Fruit fly (Drosophila melanogaster) whole organism, embryonic: Measurements from ENCODE around the gene Sems.

Experiments
- Ada2b ChIP-seq: fragments of 200-800 bp; sonication (Bioruptor generic); IDR thresholded peaks from 2 replicates; pipeline ENCODE4 v1.3.6; 2022; ENCODE audit warnings: missing biosample characterization, missing genetic modification characterization
- Atf-2 ChIP-seq: fragments of 200-800 bp; sonication (Bioruptor generic); optimal IDR thresholded peaks from 2 replicates; lab custom pipeline; 2016; ENCODE audit warnings: missing biosample characterization, missing genetic modification characterization
- Atf3 ChIP-seq: fragments of 200-800 bp; sonication (Bioruptor generic); optimal IDR thresholded peaks from 3 replicates; lab custom pipeline; 2016; ENCODE audit warnings: missing biosample characterization, missing genetic modification characterization
- CG11456 ChIP-seq: fragments of 200-800 bp; sonication (Bioruptor generic); IDR thresholded peaks from 3 replicates; pipeline ENCODE4 v1.3.6; 2022; ENCODE audit warnings: missing biosample characterization, missing genetic modification characterization
- CG12104 ChIP-seq: fragments of 200-800 bp; sonication (Bioruptor generic); optimal IDR thresholded peaks from 3 replicates; lab custom pipeline; 2016; ENCODE audit warnings: missing biosample characterization, missing genetic modification characterization
- CG12769 ChIP-seq: fragments of 200-800 bp; sonication (Bioruptor generic); optimal IDR thresholded peaks from 2 replicates; lab custom pipeline; 2019; ENCODE audit warnings: missing biosample characterization, mild to moderate bottlenecking, missing genetic modification characterization, moderate library complexity
- CG12942 ChIP-seq: fragments of 200-800 bp; sonication (Bioruptor generic); optimal IDR thresholded peaks from 3 replicates; lab custom pipeline; 2016; ENCODE audit warnings: missing biosample characterization, missing genetic modification characterization
- CG13775 ChIP-seq: fragments of 200-800 bp; sonication (Bioruptor generic); optimal IDR thresholded peaks from 3 replicates; lab custom pipeline; 2017; ENCODE audit warnings: missing biosample characterization, mild to moderate bottlenecking, missing genetic modification characterization
- CG13894 ChIP-seq: fragments of 200-800 bp; sonication (Bioruptor generic); optimal IDR thresholded peaks from 3 replicates; lab custom pipeline; 2018; ENCODE audit warnings: missing biosample characterization, mild to moderate bottlenecking, missing genetic modification characterization, moderate library complexity
- CG15269 ChIP-seq: fragments of 200-800 bp; sonication (Bioruptor generic); optimal IDR thresholded peaks from 2 replicates; lab custom pipeline; 2018; ENCODE audit warnings: missing biosample characterization, mild to moderate bottlenecking, missing genetic modification characterization, moderate library complexity
- CG15514 ChIP-seq: fragments of 200-800 bp; sonication (Bioruptor generic); optimal IDR thresholded peaks from 3 replicates; lab custom pipeline; 2017; ENCODE audit warnings: missing biosample characterization, missing genetic modification characterization, mild to moderate bottlenecking, moderate library complexity, missing genetic modification reagents
- CG1647 ChIP-seq: fragments of 200-800 bp; sonication (Bioruptor generic); optimal IDR thresholded peaks from 3 replicates; lab custom pipeline; 2016; ENCODE audit warnings: missing biosample characterization, missing genetic modification characterization
- CG2116 ChIP-seq: fragments of 200-800 bp; sonication (Bioruptor generic); optimal IDR thresholded peaks from 3 replicates; lab custom pipeline; 2018; ENCODE audit warnings: missing biosample characterization, mild to moderate bottlenecking, missing genetic modification characterization
- CG42726 ChIP-seq: fragments of 200-800 bp; sonication (Bioruptor generic); IDR thresholded peaks from 2 replicates; pipeline ENCODE4 v1.3.6; 2022; ENCODE audit warnings: missing biosample characterization, missing genetic modification characterization; ENCODE audit not compliant: partially characterized antibody
- CG4424 ChIP-seq: fragments of 200-800 bp; sonication (Bioruptor generic); optimal IDR thresholded peaks from 3 replicates; lab custom pipeline; 2016; ENCODE audit warnings: missing biosample characterization, missing genetic modification characterization
- CG4854 ChIP-seq: fragments of 200-800 bp; sonication (Bioruptor generic); optimal IDR thresholded peaks from 2 replicates; lab custom pipeline; 2016; ENCODE audit warnings: missing biosample characterization, missing genetic modification characterization, inconsistent platforms
- CG9727 ChIP-seq: fragments of 200-800 bp; sonication (Bioruptor generic); optimal IDR thresholded peaks from 3 replicates; lab custom pipeline; 2017; ENCODE audit warnings: missing biosample characterization, mild to moderate bottlenecking, missing genetic modification characterization
- CrebB ChIP-seq: fragments of 200-800 bp; sonication (Bioruptor generic); optimal IDR thresholded peaks from 3 replicates; lab custom pipeline; 2018; ENCODE audit warnings: missing biosample characterization, mild to moderate bottlenecking, missing genetic modification characterization
- Ets65A ChIP-seq: fragments of 200-800 bp; sonication (Bioruptor generic); peaks from one replicate; lab custom pipeline; 2016; ENCODE audit warnings: missing biosample characterization, missing genetic modification characterization
- Hmr ChIP-seq: fragments of 200-800 bp; sonication (Bioruptor generic); optimal IDR thresholded peaks from 3 replicates; lab custom pipeline; 2017; ENCODE audit warnings: mild to moderate bottlenecking, missing biosample characterization, missing genetic modification reagents, missing genetic modification characterization
- Hr39 ChIP-seq: fragments of >200 bp; optimal IDR thresholded peaks from 2 replicates; lab custom pipeline; 2017
- Lhr ChIP-seq: fragments of 200-800 bp; sonication (Bioruptor generic); optimal IDR thresholded peaks from 3 replicates; lab custom pipeline; 2017; ENCODE audit warnings: mild to moderate bottlenecking, missing biosample characterization, missing genetic modification reagents, missing genetic modification characterization
- Max ChIP-seq: fragments of 200-800 bp; sonication (Bioruptor generic); optimal IDR thresholded peaks from 2 replicates; lab custom pipeline; 2016; ENCODE audit warnings: missing biosample characterization, mild to moderate bottlenecking, missing genetic modification characterization
- Neu2 ChIP-seq: fragments of 200-800 bp; sonication (Bioruptor generic); optimal IDR thresholded peaks from 3 replicates; lab custom pipeline; 2016; ENCODE audit warnings: missing biosample characterization, missing genetic modification characterization, borderline replicate concordance
- Pdp1 ChIP-seq, 2 experiments: fragments of 200-800 bp; sonication (Bioruptor generic); optimal IDR thresholded peaks; 3 replicates each; lab custom pipeline; 2016; ENCODE audit warnings: missing biosample characterization in 2 of 2, missing genetic modification characterization in 2 of 2, mild to moderate bottlenecking in 1 of 2, moderate library complexity in 1 of 2
- Rfx ChIP-seq: fragments of 200-800 bp; sonication (Bioruptor generic); IDR thresholded peaks from 2 replicates; pipeline ENCODE4 v1.3.6; 2022; ENCODE audit warnings: missing biosample characterization, missing genetic modification characterization
- Sox100B ChIP-seq: fragments of 200-800 bp; sonication (Bioruptor generic); optimal IDR thresholded peaks from 3 replicates; lab custom pipeline; 2018; ENCODE audit warnings: missing biosample characterization, mild to moderate bottlenecking, missing genetic modification characterization
- Sry-δ ChIP-seq: fragments of 200-800 bp; sonication (Bioruptor generic); optimal IDR thresholded peaks from 2 replicates; lab custom pipeline; 2016; ENCODE audit warnings: missing biosample characterization, missing genetic modification characterization
- Xbp1 ChIP-seq: fragments of 200-800 bp; sonication (Bioruptor generic); optimal IDR thresholded peaks from 3 replicates; lab custom pipeline; 2016; ENCODE audit warnings: missing biosample characterization, mild to moderate bottlenecking, missing genetic modification characterization
- ase ChIP-seq: fragments of 200-800 bp; sonication (Bioruptor generic); IDR thresholded peaks from 3 replicates; pipeline ENCODE4 v1.3.6; 2022; ENCODE audit warnings: missing biosample characterization, missing genetic modification characterization
- bowl ChIP-seq: fragments of 200-800 bp; sonication (Bioruptor generic); IDR thresholded peaks from 2 replicates; pipeline ENCODE4 v1.3.6; 2022; ENCODE audit warnings: missing biosample characterization, missing genetic modification characterization
- crol ChIP-seq: fragments of 200-800 bp; sonication (Bioruptor generic); IDR thresholded peaks from 2 replicates; pipeline ENCODE4 v1.3.6; 2022; ENCODE audit warnings: missing biosample characterization, missing genetic modification characterization
- disco-r ChIP-seq: fragments of 200-800 bp; sonication (Bioruptor generic); optimal IDR thresholded peaks from 2 replicates; lab custom pipeline; 2016; ENCODE audit warnings: missing biosample characterization, missing genetic modification characterization
- dmrt99B ChIP-seq: fragments of 200-800 bp; sonication (Bioruptor generic); optimal IDR thresholded peaks from 2 replicates; lab custom pipeline; 2018; ENCODE audit warnings: missing biosample characterization, mild to moderate bottlenecking, missing genetic modification characterization, moderate library complexity
- eve ChIP-seq, 2 experiments: fragments of >200 bp; optimal IDR thresholded peaks; 2 replicates each; lab custom pipeline; 2017; ENCODE audit warnings: missing biosample characterization in 2 of 2, missing genetic modification characterization in 2 of 2
- fd96Cb ChIP-seq: fragments of 200-800 bp; sonication (Bioruptor generic); optimal IDR thresholded peaks from 2 replicates; lab custom pipeline; 2018; ENCODE audit warnings: missing biosample characterization, mild to moderate bottlenecking, missing genetic modification characterization, moderate library complexity
- gfzf ChIP-seq: fragments of 200-800 bp; sonication (Bioruptor generic); optimal IDR thresholded peaks from 2 replicates; lab custom pipeline; 2016; ENCODE audit warnings: missing biosample characterization, mild to moderate bottlenecking, missing genetic modification characterization, moderate library complexity
- hbn ChIP-seq: fragments of 200-800 bp; sonication (Bioruptor generic); IDR thresholded peaks from 2 replicates; pipeline ENCODE4 v1.3.6; 2022; ENCODE audit warnings: missing biosample characterization, missing genetic modification characterization; ENCODE audit not compliant: partially characterized antibody
- ind ChIP-seq: fragments of 200-800 bp; sonication (Bioruptor generic); optimal IDR thresholded peaks from 3 replicates; lab custom pipeline; 2016; ENCODE audit warnings: missing biosample characterization, missing genetic modification characterization
- inv ChIP-seq: fragments of 200-800 bp; sonication (Bioruptor generic); IDR thresholded peaks from 2 replicates; pipeline ENCODE4 v1.3.6; 2022; ENCODE audit warnings: missing biosample characterization, missing genetic modification characterization; ENCODE audit not compliant: partially characterized antibody
- lola ChIP-seq, 3 experiments: fragments of >200 bp in 2 of 3; fragments of 200-800 bp in 1 of 3; sonication (Bioruptor generic) in 1 of 3; optimal IDR thresholded peaks; 2 replicates each; lab custom pipeline; 2017 to 2019; ENCODE audit warnings: missing biosample characterization in 3 of 3, missing genetic modification characterization in 3 of 3, mild to moderate bottlenecking in 1 of 3, moderate library complexity in 1 of 3
- lov ChIP-seq, 2 experiments: fragments of 200-800 bp in 1 of 2; fragments of >200 bp in 1 of 2; sonication (Bioruptor generic) in 1 of 2; IDR thresholded peaks in 1 of 2; optimal IDR thresholded peaks in 1 of 2; 2 replicates in 1 of 2; 3 replicates in 1 of 2; pipeline versions ENCODE4 v1.3.6 to Lab custom; 2017 to 2022; ENCODE audit warnings: missing biosample characterization in 1 of 2, missing genetic modification characterization in 1 of 2
- luna ChIP-seq: fragments of 200-800 bp; sonication (Bioruptor generic); optimal IDR thresholded peaks from 2 replicates; lab custom pipeline; 2016; ENCODE audit warnings: missing biosample characterization, missing genetic modification characterization
- odd ChIP-seq: fragments of 200-800 bp; sonication (Bioruptor generic); optimal IDR thresholded peaks from 2 replicates; lab custom pipeline; 2017; ENCODE audit warnings: missing biosample characterization, mild to moderate bottlenecking, missing genetic modification characterization
- org-1 ChIP-seq: fragments of 200-800 bp; sonication (Bioruptor generic); optimal IDR thresholded peaks from 2 replicates; lab custom pipeline; 2017; ENCODE audit warnings: missing biosample characterization, missing genetic modification characterization
- prd ChIP-seq, 3 experiments: fragments of >200 bp in 2 of 3; fragments of 200-800 bp in 1 of 3; sonication (Bioruptor generic) in 1 of 3; optimal IDR thresholded peaks in 2 of 3; IDR thresholded peaks in 1 of 3; 2 replicates in 2 of 3; 3 replicates in 1 of 3; pipeline versions ENCODE4 v1.3.6 to Lab custom; 2017 to 2022; ENCODE audit warnings: missing biosample characterization in 1 of 3, missing genetic modification characterization in 1 of 3
- ro ChIP-seq: fragments of 200-800 bp; sonication (Bioruptor generic); IDR thresholded peaks from 2 replicates; pipeline ENCODE4 v1.3.6; 2022; ENCODE audit warnings: missing biosample characterization, missing genetic modification characterization
- so ChIP-seq: fragments of 200-800 bp; sonication (Bioruptor generic); IDR thresholded peaks from 3 replicates; pipeline ENCODE4 v1.3.6; 2022; ENCODE audit warnings: missing biosample characterization, missing genetic modification characterization
- z ChIP-seq: fragments of 200-800 bp; sonication (Bioruptor generic); IDR thresholded peaks from 3 replicates; pipeline ENCODE4 v1.3.6; 2022; ENCODE audit warnings: missing biosample characterization, missing genetic modification characterization

Gene Sems

DNA sequence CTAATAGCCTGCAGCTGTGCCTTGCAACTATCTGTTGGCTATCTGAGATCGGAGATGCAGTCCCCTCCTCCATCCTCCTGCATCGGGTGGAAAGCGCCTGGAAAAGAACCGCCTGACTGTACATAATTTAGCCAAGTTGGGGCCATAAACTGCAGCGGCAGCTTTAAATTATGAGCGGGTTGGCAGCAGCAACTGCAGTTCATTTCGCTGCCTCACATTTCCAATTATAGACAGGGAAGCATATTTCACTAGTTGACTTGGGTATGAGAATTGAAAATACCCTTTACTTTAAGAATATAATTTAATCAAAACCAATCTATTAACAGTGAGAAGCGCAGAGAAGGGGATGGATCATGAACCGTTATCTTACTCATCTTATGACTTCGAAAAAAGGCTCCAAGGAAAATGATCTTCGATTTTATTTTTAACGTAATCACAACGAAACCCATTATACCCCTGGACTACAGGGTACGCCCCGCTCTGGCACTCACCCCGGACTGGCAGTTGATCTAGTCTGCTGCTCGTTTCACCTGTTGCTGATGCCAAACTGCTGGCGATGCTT lies 33.4 kb downstream of the Sems start (continued):
- TF ChIP-seq CG1647: peak; percentile 22
- peak; percentile 53 for TF ChIP-seq dmrt99B
- no peak for TF ChIP-seq CG11456 (GFP tag; lab: Robert Waterston, UW)
- TF ChIP-seq Max (GFP tag; lab: Kevin White, UChicago): no peak
- no peak for TF ChIP-seq crol (GFP tag; lab: Robert Waterston, UW)
- TF ChIP-seq gfzf (GFP tag; lab: Kevin White, UChicago): no peak
- TF ChIP-seq CG42726 (GFP tag; lab: Robert Waterston, UW): no peak
- TF ChIP-seq lov (optimal IDR thresholded peaks at IDR 0.05; lab: Kevin White, UChicago): no peak
- TF ChIP-seq lov (GFP tag; IDR thresholded peaks at IDR 0.05; lab: Robert Waterston, UW): no peak
- no peak for TF ChIP-seq CG12769
- TF ChIP-seq ro (GFP tag; lab: Robert Waterston, UW): no peak; the same call in 1 of the 2 replicates
- peak; percentile 70 for TF ChIP-seq CG9727 (GFP tag; lab: Kevin White, UChicago)
- peak; percentile 31 for TF ChIP-seq Atf3
- TF ChIP-seq hbn (GFP tag; lab: Robert Waterston, UW): no peak
- TF ChIP-seq CrebB (tag; lab: Kevin White, UChicago): no peak
- peak; percentile 10 for TF ChIP-seq ind
- TF ChIP-seq CG12104 (GFP tag; lab: Kevin White, UChicago): peak; percentile 38
- TF ChIP-seq Atf-2 (GFP tag; lab: Kevin White, UChicago): peak; percentile 23
- no peak for TF ChIP-seq CG2116 (GFP tag; lab: Kevin White, UChicago)
- no peak for TF ChIP-seq Neu2 (GFP tag; lab: Kevin White, UChicago)
- peak; percentile 30 for TF ChIP-seq CG15269
- TF ChIP-seq eve (GFP tag; optimal IDR thresholded peaks at IDR 0.05; lab: Kevin White, UChicago): no peak
- peak; percentile 64 for TF ChIP-seq fd96Cb
- no peak for TF ChIP-seq luna (GFP tag; lab: Kevin White, UChicago)
- peak in 1 of 2 experiments; percentile 38 for TF ChIP-seq Pdp1 (GFP tag; optimal IDR thresholded peaks at IDR 0.05; lab: Kevin White, UChicago)
- peak; percentile 60 for TF ChIP-seq Ets65A (GFP tag; lab: Kevin White, UChicago)
- no peak for TF ChIP-seq disco-r (GFP tag; lab: Kevin White, UChicago)
- no peak for TF ChIP-seq Rfx (GFP tag; lab: Robert Waterston, UW)
- peak; percentile 1 for TF ChIP-seq Lhr (GFP tag; lab: Kevin White, UChicago)
- TF ChIP-seq Hmr (GFP tag; lab: Kevin White, UChicago): no peak
- no peak for TF ChIP-seq bowl (GFP tag; lab: Robert Waterston, UW)
- no peak for TF ChIP-seq CG12942 (GFP tag; lab: Kevin White, UChicago)
- no peak for TF ChIP-seq prd (optimal IDR thresholded peaks at IDR 0.05; lab: Kevin White, UChicago)
- peak; percentile 78 for TF ChIP-seq prd (GFP tag; IDR thresholded peaks at IDR 0.05; lab: Robert Waterston, UW)
- TF ChIP-seq Sox100B (GFP tag; lab: Kevin White, UChicago): peak; percentile 23
- TF ChIP-seq CG13894 (tag; lab: Kevin White, UChicago): no peak
- peak in 1 of 3 experiments; percentile 75 for TF ChIP-seq lola (GFP tag; optimal IDR thresholded peaks at IDR 0.05; lab: Kevin White, UChicago)
- peak; percentile 51 for TF ChIP-seq Xbp1 (GFP tag; lab: Kevin White, UChicago)
- no peak for TF ChIP-seq Hr39
- no peak for TF ChIP-seq CG15514 (GFP tag; lab: Kevin White, UChicago)
- no peak for TF ChIP-seq Sry-δ (GFP tag; lab: Kevin White, UChicago)
- TF ChIP-seq inv (GFP tag; lab: Robert Waterston, UW): no peak
- TF ChIP-seq z (GFP tag; lab: Robert Waterston, UW): no peak
- TF ChIP-seq org-1: no peak
- peak; percentile 37 for TF ChIP-seq CG13775 (GFP tag; lab: Kevin White, UChicago)
- TF ChIP-seq CG4854: no peak
- TF ChIP-seq Ada2b (GFP tag; lab: Robert Waterston, UW): 0 out of 2 replicates have a peak, but pooled peaks have one; percentile 13
- TF ChIP-seq ase (GFP tag; lab: Robert Waterston, UW): no peak
- TF ChIP-seq CG4424: peak; percentile 58
- no peak for TF ChIP-seq odd
- TF ChIP-seq so (GFP tag; lab: Robert Waterston, UW): no peak
